Worm (Caenorhabditis elegans) whole organism, L2 larva: ENCODE results near the gene Y49A3A.3.

Experiments
- C34F6.9 ChIP-seq: fragments of 150-350 bp; optimal IDR thresholded peaks from 2 replicates; lab custom pipeline; 2014; ENCODE audit warnings: missing biosample characterization, missing genetic modification characterization
- F13H6.1 ChIP-seq: sonication (generic microtip); optimal IDR thresholded peaks from 2 replicates; lab custom pipeline; 2016; ENCODE audit warnings: missing genetic modification characterization, missing compliant biosample characterization
- R02D3.7 ChIP-seq: fragments of 150-350 bp; optimal IDR thresholded peaks from 2 replicates; lab custom pipeline; 2014; ENCODE audit warnings: missing biosample characterization, missing genetic modification characterization
- Y55F3AM.14 ChIP-seq: fragments of 200-800 bp; sonication (Bioruptor generic); optimal IDR thresholded peaks from 2 replicates; lab custom pipeline; 2018; ENCODE audit warnings: mild to moderate bottlenecking, missing genetic modification characterization, missing compliant biosample characterization
- ZK546.5 ChIP-seq: sonication (generic microtip); optimal IDR thresholded peaks from 2 replicates; lab custom pipeline; 2017; ENCODE audit warnings: missing biosample characterization, missing genetic modification characterization
- alr-1 ChIP-seq: fragments of 150-350 bp; optimal IDR thresholded peaks from 2 replicates; lab custom pipeline; 2014; ENCODE audit warnings: missing biosample characterization, missing genetic modification characterization
- aly-2 ChIP-seq: fragments of 150-350 bp; optimal IDR thresholded peaks from 2 replicates; lab custom pipeline; 2014; ENCODE audit warnings: missing biosample characterization, missing genetic modification characterization
- ama-1 ChIP-seq: fragments of 150-350 bp; optimal IDR thresholded peaks from 2 replicates; lab custom pipeline; 2018; ENCODE audit warnings: inconsistent platforms
- blmp-1 ChIP-seq: sonication (generic microtip); optimal IDR thresholded peaks from 2 replicates; lab custom pipeline; 2017; ENCODE audit warnings: missing genetic modification characterization, mild to moderate bottlenecking, missing compliant biosample characterization, antibody characterized with exemption, moderate library complexity; ENCODE audit not compliant: insufficient read depth
- ceh-16 ChIP-seq: fragments of 150-350 bp; optimal IDR thresholded peaks from 2 replicates; lab custom pipeline; 2014; ENCODE audit warnings: missing biosample characterization, missing genetic modification characterization
- ceh-82 ChIP-seq: fragments of 150-350 bp; optimal IDR thresholded peaks from 2 replicates; lab custom pipeline; 2014; ENCODE audit warnings: missing biosample characterization, missing genetic modification characterization
- crh-2 ChIP-seq: sonication (generic microtip); optimal IDR thresholded peaks from 2 replicates; lab custom pipeline; 2017; ENCODE audit warnings: missing biosample characterization, missing genetic modification characterization
- dmd-4 ChIP-seq: sonication (generic microtip); optimal IDR thresholded peaks from 2 replicates; lab custom pipeline; 2017; ENCODE audit warnings: missing biosample characterization, missing genetic modification characterization
- egl-27 ChIP-seq: sonication (generic microtip); optimal IDR thresholded peaks from 3 replicates; lab custom pipeline; 2017; ENCODE audit warnings: missing biosample characterization, missing genetic modification reagents, missing genetic modification characterization
- elt-1 ChIP-seq: fragments of 150-350 bp; optimal IDR thresholded peaks from 2 replicates; lab custom pipeline; 2014; ENCODE audit warnings: missing biosample characterization, missing genetic modification characterization
- elt-3 ChIP-seq: sonication (generic microtip); optimal IDR thresholded peaks from 2 replicates; lab custom pipeline; 2017; ENCODE audit warnings: missing biosample characterization, missing genetic modification characterization
- fos-1 ChIP-seq: fragments of 150-350 bp; optimal IDR thresholded peaks from 2 replicates; lab custom pipeline; 2014; ENCODE audit warnings: missing biosample characterization, missing genetic modification characterization
- gmeb-1 ChIP-seq: fragments of 150-350 bp; optimal IDR thresholded peaks from 2 replicates; lab custom pipeline; 2014; ENCODE audit warnings: missing biosample characterization, missing genetic modification characterization
- lin-11 ChIP-seq: fragments of 150-350 bp; sonication (generic microtip); optimal IDR thresholded peaks from 2 replicates; lab custom pipeline; 2014; ENCODE audit warnings: missing biosample characterization, missing genetic modification characterization, inconsistent platforms, mixed read lengths
- lin-13 ChIP-seq: fragments of 150-350 bp; optimal IDR thresholded peaks from 2 replicates; lab custom pipeline; 2014; ENCODE audit warnings: missing biosample characterization, missing genetic modification reagents, missing genetic modification characterization
- lin-39 ChIP-seq: fragments of 150-350 bp; optimal IDR thresholded peaks from 2 replicates; lab custom pipeline; 2014; ENCODE audit warnings: missing biosample characterization, missing genetic modification reagents, missing genetic modification characterization
- lsy-2 ChIP-seq, 2 experiments: fragments of 150-350 bp in 1 of 2; sonication (generic microtip) in 1 of 2; optimal IDR thresholded peaks; 2 replicates each; lab custom pipeline; 2014 to 2017; ENCODE audit warnings: missing biosample characterization in 2 of 2, missing genetic modification characterization in 2 of 2
- mab-5 ChIP-seq: fragments of 150-350 bp; optimal IDR thresholded peaks from 2 replicates; lab custom pipeline; 2014; ENCODE audit warnings: missing biosample characterization, missing genetic modification characterization
- mbf-1 ChIP-seq: sonication (generic microtip); optimal IDR thresholded peaks from 2 replicates; lab custom pipeline; 2017; ENCODE audit warnings: missing biosample characterization, missing genetic modification characterization
- mdl-1 ChIP-seq, 2 experiments: fragments of 150-350 bp in 1 of 2; sonication (generic microtip) in 1 of 2; optimal IDR thresholded peaks; 2 replicates each; lab custom pipeline; 2017; ENCODE audit warnings: missing biosample characterization in 2 of 2, missing genetic modification characterization in 2 of 2
- nhr-10 ChIP-seq: sonication (generic microtip); optimal IDR thresholded peaks from 2 replicates; lab custom pipeline; 2017; ENCODE audit warnings: missing biosample characterization, missing genetic modification characterization
- nhr-11 ChIP-seq: fragments of 150-350 bp; optimal IDR thresholded peaks from 2 replicates; lab custom pipeline; 2014; ENCODE audit warnings: missing biosample characterization, missing genetic modification characterization
- nhr-12 ChIP-seq: fragments of 150-350 bp; optimal IDR thresholded peaks from 2 replicates; lab custom pipeline; 2014; ENCODE audit warnings: missing biosample characterization, missing genetic modification characterization
- nhr-129 ChIP-seq: fragments of 150-350 bp; optimal IDR thresholded peaks from 2 replicates; lab custom pipeline; 2014; ENCODE audit warnings: missing biosample characterization, missing genetic modification characterization
- nhr-21 ChIP-seq: fragments of 150-350 bp; optimal IDR thresholded peaks from 2 replicates; lab custom pipeline; 2014; ENCODE audit warnings: missing biosample characterization, missing genetic modification characterization
- nhr-23 ChIP-seq: fragments of 150-350 bp; optimal IDR thresholded peaks from 2 replicates; lab custom pipeline; 2014; ENCODE audit warnings: missing biosample characterization, missing genetic modification reagents, missing genetic modification characterization
- nhr-237 ChIP-seq: fragments of 150-350 bp; optimal IDR thresholded peaks from 2 replicates; lab custom pipeline; 2014; ENCODE audit warnings: missing biosample characterization, missing genetic modification characterization
- nhr-25 ChIP-seq: fragments of 150-350 bp; sonication (generic microtip); optimal IDR thresholded peaks from 3 replicates; lab custom pipeline; 2014; ENCODE audit warnings: missing biosample characterization, missing genetic modification characterization
- nhr-6 ChIP-seq: fragments of 150-350 bp; optimal IDR thresholded peaks from 2 replicates; lab custom pipeline; 2014; ENCODE audit warnings: missing biosample characterization, missing genetic modification characterization
- nhr-77 ChIP-seq: fragments of 150-350 bp; optimal IDR thresholded peaks from 2 replicates; lab custom pipeline; 2014; ENCODE audit warnings: missing biosample characterization, missing genetic modification characterization
- peb-1 ChIP-seq: fragments of 150-350 bp; optimal IDR thresholded peaks from 2 replicates; lab custom pipeline; 2014; ENCODE audit warnings: missing biosample characterization, missing genetic modification characterization
- sem-4 ChIP-seq: fragments of 150-350 bp; optimal IDR thresholded peaks from 2 replicates; lab custom pipeline; 2014; ENCODE audit warnings: missing biosample characterization, missing genetic modification reagents, missing genetic modification characterization
- skn-1 ChIP-seq: sonication (generic microtip); optimal IDR thresholded peaks from 2 replicates; lab custom pipeline; 2017; ENCODE audit warnings: missing biosample characterization, missing genetic modification characterization
- sma-3 ChIP-seq: sonication (generic microtip); optimal IDR thresholded peaks from 2 replicates; lab custom pipeline; 2016; ENCODE audit warnings: missing genetic modification reagents, missing genetic modification characterization, missing compliant biosample characterization
- sma-9 ChIP-seq, 2 experiments: fragments of 150-350 bp in 1 of 2; sonication (generic microtip) in 1 of 2; optimal IDR thresholded peaks; 2 replicates each; lab custom pipeline; 2014 to 2016; ENCODE audit warnings: missing genetic modification characterization in 2 of 2, mild to moderate bottlenecking in 1 of 2, missing biosample characterization in 1 of 2, missing compliant biosample characterization in 1 of 2, missing genetic modification reagents in 1 of 2, moderate library complexity in 1 of 2
- snpc-4 ChIP-seq: fragments of 150-350 bp; optimal IDR thresholded peaks from 2 replicates; lab custom pipeline; 2014; ENCODE audit warnings: missing biosample characterization, missing genetic modification characterization
- unc-39 ChIP-seq: fragments of 150-350 bp; optimal IDR thresholded peaks from 2 replicates; lab custom pipeline; 2014; ENCODE audit warnings: missing biosample characterization, missing genetic modification characterization
- unc-55 ChIP-seq: fragments of 150-350 bp; sonication (generic microtip); optimal IDR thresholded peaks from 3 replicates; lab custom pipeline; 2014; ENCODE audit warnings: missing biosample characterization, missing genetic modification reagents, missing genetic modification characterization
- unc-62 ChIP-seq: fragments of 150-350 bp; optimal IDR thresholded peaks from 2 replicates; lab custom pipeline; 2014; ENCODE audit warnings: missing biosample characterization, missing genetic modification reagents, missing genetic modification characterization
- zag-1 ChIP-seq: fragments of 150-350 bp; optimal IDR thresholded peaks from 2 replicates; lab custom pipeline; 2014; ENCODE audit warnings: missing biosample characterization, missing genetic modification characterization
- ztf-1 ChIP-seq: fragments of 200-800 bp; sonication (Bioruptor generic); conservative IDR thresholded peaks from 2 replicates; pipeline ENCODE4 v1.3.6; 2022; ENCODE audit warnings: missing genetic modification characterization, missing compliant biosample characterization
- ztf-11 ChIP-seq: sonication (generic microtip); optimal IDR thresholded peaks from 2 replicates; lab custom pipeline; 2017; ENCODE audit warnings: missing biosample characterization, missing genetic modification characterization
- ztf-4 ChIP-seq: fragments of 150-350 bp; optimal IDR thresholded peaks from 2 replicates; lab custom pipeline; 2014; ENCODE audit warnings: missing biosample characterization, missing genetic modification characterization

The Y49A3A.3 gene

ce11 chrV:14341672-14342071 lies 12.5 kb upstream of the Y49A3A.3 start, which contains the start of gene F47B8.10:
F47B8.10 (plus strand) TSS chrV:14341972.
- no peak for TF ChIP-seq egl-27 (tag; lab: Kevin White, UChicago)
- TF ChIP-seq unc-55 (GFP tag; lab: Kevin White, UChicago) = no peak
- TF ChIP-seq ceh-82 = no peak
- TF ChIP-seq crh-2 (tag; lab: Kevin White, UChicago) = no peak
- TF ChIP-seq lin-13 (GFP tag; lab: Kevin White, UChicago) = no peak
- no peak for TF ChIP-seq mab-5 (tag; lab: Kevin White, UChicago)
- no peak for TF ChIP-seq lin-39 (tag; lab: Kevin White, UChicago)
- no peak for TF ChIP-seq nhr-21
- TF ChIP-seq nhr-6 (tag; lab: Kevin White, UChicago) = no peak
- TF ChIP-seq zag-1 (tag; lab: Kevin White, UChicago) = no peak
- TF ChIP-seq aly-2 (tag; lab: Kevin White, UChicago) = no peak
- no peak for TF ChIP-seq R02D3.7 (tag; lab: Kevin White, UChicago)
- no peak for TF ChIP-seq ztf-1 (GFP tag; lab: Robert Waterston, UW)
- no peak for TF ChIP-seq mbf-1 (tag; lab: Kevin White, UChicago)
- no peak for TF ChIP-seq ztf-4 (tag; lab: Kevin White, UChicago)
- TF ChIP-seq nhr-77 = no peak

- TF ChIP-seq nhr-77 (peak; percentile 66), nhr-237 (no peak), mdl-1 (tag; optimal IDR thresholded peaks at IDR 0.05; lab: Kevin White, UChicago) (peak in 1 of 2 experiments; percentile 46), lin-39 (tag; lab: Kevin White, UChicago) (no peak), alr-1 (tag; lab: Kevin White, UChicago) (no peak), nhr-10 (tag; lab: Kevin White, UChicago) (no peak), Y55F3AM.14 (GFP tag; lab: Kevin White, UChicago) (peak; percentile 12), mab-5 (tag; lab: Kevin White, UChicago) (peak; percentile 88), nhr-11 (tag; lab: Kevin White, UChicago) (no peak), lin-11 (tag; lab: Kevin White, UChicago) (peak; percentile 96), mbf-1 (tag; lab: Kevin White, UChicago) (no peak), lin-13 (GFP tag; lab: Kevin White, UChicago) (peak; percentile 94), C34F6.9 (tag; lab: Kevin White, UChicago) (peak; percentile 97), R02D3.7 (tag; lab: Kevin White, UChicago) (peak; percentile 30), nhr-23 (no peak), unc-55 (GFP tag; lab: Kevin White, UChicago) (peak; percentile 100), elt-3 (tag; lab: Kevin White, UChicago) (no peak), skn-1 (tag; lab: Kevin White, UChicago) (peak; percentile 86), elt-1 (no peak), unc-39 (tag; lab: Kevin White, UChicago) (no peak), nhr-25 (tag; lab: Kevin White, UChicago) (no peak), aly-2 (tag; lab: Kevin White, UChicago) (no peak), nhr-129 (tag; lab: Kevin White, UChicago) (peak; percentile 95), ceh-16 (tag; lab: Kevin White, UChicago) (peak; percentile 64), dmd-4 (tag; lab: Kevin White, UChicago) (peak; percentile 43), gmeb-1 (tag; lab: Kevin White, UChicago) (peak; percentile 88), sma-9 (GFP tag; optimal IDR thresholded peaks at IDR 0.05; lab: Kevin White, UChicago) (peak; percentile 94), sma-9 (tag; optimal IDR thresholded peaks at IDR 0.05; lab: Kevin White, UChicago) (no peak), nhr-6 (tag; lab: Kevin White, UChicago) (no peak), crh-2 (tag; lab: Kevin White, UChicago) (peak; percentile 94), sma-3 (peak; percentile 95), snpc-4 (tag; lab: Kevin White, UChicago) (peak; percentile 87), ceh-82 (peak; percentile 75), fos-1 (peak; percentile 76), blmp-1 (tag; lab: Kevin White, UChicago) (peak; percentile 87), ztf-4 (tag; lab: Kevin White, UChicago) (peak; percentile 85), sem-4 (peak; percentile 95), ZK546.5 (peak; percentile 29), lsy-2 (tag; optimal IDR thresholded peaks at IDR 0.05; lab: Kevin White, UChicago) (peak; percentile 80 to 96), zag-1 (tag; lab: Kevin White, UChicago) (peak; percentile 56), egl-27 (tag; lab: Kevin White, UChicago) (peak; percentile 72), ama-1 (lab: Kevin White, UChicago) (peak; percentile 53), F13H6.1 (tag; lab: Kevin White, UChicago) (peak; percentile 93), nhr-12 (no peak), ztf-11 (tag; lab: Kevin White, UChicago) (no peak), peb-1 (tag; lab: Kevin White, UChicago) (no peak), ztf-1 (GFP tag; lab: Robert Waterston, UW) (no peak), nhr-21 (peak; percentile 91), unc-62 (GFP tag; lab: Kevin White, UChicago) (no peak)
These were observed 6.9 kb upstream of the Y49A3A.3 start, which contains the start of gene cept-2 for ce11 chrV:14347234-14347826. cept-2 (plus strand) TSS chrV:14347766.
